Fruit fly (Drosophila melanogaster): Measurements from ENCODE around the gene CG34417.

CG34417 gene

dm6 chrX:6540215-6540821, at the start of gene CG34417:
TSS of gene CG34417 (plus strand) at chrX:6540771.
- TF ChIP-seq Myc (optimal IDR thresholded peaks at IDR 0.05) (no peak), insv (optimal IDR thresholded peaks at IDR 0.05) (no peak), Sin3A (optimal IDR thresholded peaks at IDR 0.05) (no peak)

DNA sequence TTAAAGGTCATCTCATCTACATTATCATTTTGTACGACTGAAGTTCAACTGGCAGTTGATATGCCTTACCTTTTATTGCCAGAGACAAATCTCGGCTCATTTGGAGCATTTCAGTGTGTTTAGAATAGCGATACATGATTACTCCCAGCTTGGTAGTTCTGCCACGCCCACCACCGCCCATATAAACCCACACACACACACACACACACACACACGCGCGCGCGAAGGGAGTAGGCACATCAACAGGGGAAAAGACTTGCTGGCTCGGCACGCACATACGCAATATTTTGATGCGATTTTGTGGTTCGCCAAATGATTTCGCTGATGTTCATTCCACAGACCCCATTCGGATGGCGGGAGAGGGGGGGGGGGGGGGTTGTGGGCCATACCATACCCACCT, 27.4 kb upstream of the CG34417 start:
- TF ChIP-seq ttk (optimal IDR thresholded peaks at IDR 0.05) = no peak
- no peak for TF ChIP-seq Sin3A (optimal IDR thresholded peaks at IDR 0.05)
- no peak for TF ChIP-seq psq (optimal IDR thresholded peaks at IDR 0.05)
- no peak for TF ChIP-seq Myc (optimal IDR thresholded peaks at IDR 0.05)
- no peak for TF ChIP-seq h (optimal IDR thresholded peaks at IDR 0.05)
- no peak for TF ChIP-seq insv (optimal IDR thresholded peaks at IDR 0.05)

- TF ChIP-seq Myc (optimal IDR thresholded peaks at IDR 0.05) = no peak
- no peak for TF ChIP-seq Sin3A (optimal IDR thresholded peaks at IDR 0.05)
- TF ChIP-seq psq (optimal IDR thresholded peaks at IDR 0.05) = no peak
- no peak for TF ChIP-seq h (optimal IDR thresholded peaks at IDR 0.05)
These were observed 16.4 kb upstream of the CG34417 start, which contains the start of the genes CG42340 and CG3918 for dm6 chrX:6524217-6524616. TSS of gene CG42340 (minus strand) at chrX:6524323. TSS of gene CG3918 (plus strand) at chrX:6524464.

dm6 chrX:6527680-6528079, 12.9 kb upstream of the CG34417 start, which contains the start of gene CG3342:
TSS of gene CG3342 (minus strand) at chrX:6527888.
- TF ChIP-seq psq (optimal IDR thresholded peaks at IDR 0.05) = no peak
- no peak for TF ChIP-seq Sin3A (optimal IDR thresholded peaks at IDR 0.05)
- TF ChIP-seq insv (optimal IDR thresholded peaks at IDR 0.05) = no peak
- TF ChIP-seq ttk (optimal IDR thresholded peaks at IDR 0.05) = no peak
- no peak for TF ChIP-seq h (optimal IDR thresholded peaks at IDR 0.05)
- TF ChIP-seq Myc (optimal IDR thresholded peaks at IDR 0.05) = no peak

dm6 chrX:6528508-6528998, 12.0 kb upstream of the CG34417 start, which contains the start of gene Agxt:
TSS of gene Agxt (plus strand) at chrX:6528948.
- TF ChIP-seq h (optimal IDR thresholded peaks at IDR 0.05) (no peak), Sin3A (optimal IDR thresholded peaks at IDR 0.05) (no peak), Myc (optimal IDR thresholded peaks at IDR 0.05) (no peak)

- TF ChIP-seq ttk (optimal IDR thresholded peaks at IDR 0.05) = no peak
- TF ChIP-seq psq (optimal IDR thresholded peaks at IDR 0.05) = no peak
- no peak for TF ChIP-seq insv (optimal IDR thresholded peaks at IDR 0.05)
- no peak for TF ChIP-seq Myc (optimal IDR thresholded peaks at IDR 0.05)
- no peak for TF ChIP-seq h (optimal IDR thresholded peaks at IDR 0.05)
- no peak for TF ChIP-seq Sin3A (optimal IDR thresholded peaks at IDR 0.05)
These were observed 11.3 kb upstream of the CG34417 start for dm6 chrX:6529179-6529766.

DNA sequence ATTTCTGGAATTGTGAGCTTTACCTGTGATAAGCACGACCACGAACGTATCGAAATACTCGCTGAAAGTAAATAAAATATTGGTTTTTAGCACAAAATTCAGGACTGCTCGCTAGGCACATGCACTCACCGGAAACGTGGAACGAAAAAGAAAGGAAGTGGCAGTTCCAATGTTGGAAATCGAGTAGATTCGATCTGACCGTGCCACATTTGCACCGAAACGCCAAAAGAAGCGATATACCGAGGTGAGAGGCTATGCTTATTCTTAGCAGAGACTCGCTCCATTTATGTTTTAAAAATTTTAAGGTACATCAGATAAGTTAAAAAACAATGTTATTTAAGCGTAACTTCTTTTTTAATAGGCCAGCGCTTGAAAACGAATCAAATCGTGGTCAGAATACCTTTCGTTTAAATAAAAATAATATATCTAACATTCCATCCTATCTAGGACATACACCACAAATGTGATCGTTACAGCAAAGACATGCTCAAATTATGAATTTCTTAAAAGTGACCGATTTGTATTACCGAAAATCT, 7.4 kb upstream of the CG34417 start, which contains the start of gene RpL7A:
Gene RpL7A, minus strand, starts transcription at position 248 of the 536 bp plus-strand sequence.
- TF ChIP-seq Sin3A (optimal IDR thresholded peaks at IDR 0.05) = no peak
- no peak for TF ChIP-seq psq (optimal IDR thresholded peaks at IDR 0.05)
- no peak for TF ChIP-seq ttk (optimal IDR thresholded peaks at IDR 0.05)
- TF ChIP-seq h (optimal IDR thresholded peaks at IDR 0.05) = no peak
- TF ChIP-seq insv (optimal IDR thresholded peaks at IDR 0.05) = no peak
- TF ChIP-seq Myc (optimal IDR thresholded peaks at IDR 0.05) = no peak

DNA sequence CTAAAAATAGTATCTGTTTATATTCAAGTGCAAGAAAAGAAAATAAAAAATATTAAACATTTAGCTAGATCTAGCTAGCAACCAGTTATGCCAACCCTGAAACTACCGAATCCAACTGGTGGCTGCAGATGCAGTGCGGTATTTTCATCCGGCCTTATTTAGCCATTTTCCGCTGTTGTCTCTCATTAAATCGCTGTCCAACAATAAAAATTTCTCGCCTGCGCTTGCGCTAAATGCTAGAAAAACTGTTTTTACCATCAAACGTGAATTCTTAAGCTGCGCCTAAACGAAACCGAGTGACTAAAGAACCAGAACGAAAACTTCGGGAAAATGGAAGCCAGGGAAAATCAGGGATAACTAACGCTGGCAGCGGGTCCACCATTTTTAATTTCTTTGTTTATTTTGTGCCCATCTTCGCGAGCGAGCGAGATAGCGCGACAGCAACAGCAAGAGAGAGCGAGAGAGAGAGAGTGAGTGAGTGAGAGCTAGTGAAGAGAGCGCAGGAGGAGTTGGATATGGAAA, 6.7 kb upstream of the CG34417 start, which contains the start of gene dx:
Gene dx, plus strand, starts transcription at position 164 of the 522 bp plus-strand sequence.
- TF ChIP-seq insv (optimal IDR thresholded peaks at IDR 0.05) (no peak), h (optimal IDR thresholded peaks at IDR 0.05) (no peak), Sin3A (optimal IDR thresholded peaks at IDR 0.05) (no peak), ttk (optimal IDR thresholded peaks at IDR 0.05) (no peak), Myc (optimal IDR thresholded peaks at IDR 0.05) (no peak), psq (optimal IDR thresholded peaks at IDR 0.05) (no peak)

DNA sequence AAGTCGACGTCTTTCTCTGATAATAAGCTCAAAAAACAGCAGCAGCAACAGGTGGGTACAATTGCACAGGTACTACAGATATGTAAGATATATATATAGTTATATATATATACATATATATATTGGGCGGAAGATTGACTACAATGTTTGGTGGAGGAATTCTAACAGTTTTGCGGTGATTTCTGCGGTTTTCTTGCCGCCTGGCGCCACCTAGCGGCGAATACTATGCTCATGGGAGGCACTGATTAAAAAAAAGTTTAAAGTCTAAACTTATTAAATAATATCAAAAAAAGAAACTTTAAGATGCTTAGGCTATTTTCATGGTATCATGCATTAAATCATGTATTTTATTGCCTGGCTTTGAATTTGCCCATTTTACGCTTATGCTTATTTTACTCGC, 706 bp downstream of the CG34417 start:
- no peak for TF ChIP-seq insv (optimal IDR thresholded peaks at IDR 0.05)
- TF ChIP-seq Myc (optimal IDR thresholded peaks at IDR 0.05) = no peak
- TF ChIP-seq ttk (optimal IDR thresholded peaks at IDR 0.05) = no peak
- TF ChIP-seq h (optimal IDR thresholded peaks at IDR 0.05) = no peak

DNA sequence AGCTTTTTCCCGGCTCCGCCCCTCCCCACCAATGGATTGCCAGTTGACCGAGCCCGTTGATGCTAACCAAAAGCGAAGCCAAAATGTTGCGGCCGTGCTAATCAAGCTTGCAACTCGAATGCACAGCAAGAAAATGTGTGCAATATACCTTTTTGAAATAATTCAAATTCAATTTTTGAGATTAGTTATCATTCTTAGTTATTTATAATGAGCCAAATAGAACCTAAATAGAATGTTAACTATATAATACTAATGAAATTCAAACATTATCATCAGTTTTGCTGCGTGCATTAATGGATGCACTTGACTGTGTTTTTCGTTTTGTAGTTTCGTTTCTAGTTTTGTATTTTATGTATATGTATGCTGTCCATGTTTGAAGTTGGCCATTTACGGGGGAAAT, 1.8 kb downstream of the CG34417 start:
- TF ChIP-seq Myc (optimal IDR thresholded peaks at IDR 0.05) (no peak), psq (optimal IDR thresholded peaks at IDR 0.05) (no peak)

- no peak for TF ChIP-seq ttk (optimal IDR thresholded peaks at IDR 0.05)
- no peak for TF ChIP-seq h (optimal IDR thresholded peaks at IDR 0.05)
- TF ChIP-seq Sin3A (optimal IDR thresholded peaks at IDR 0.05) = no peak
- no peak for TF ChIP-seq Myc (optimal IDR thresholded peaks at IDR 0.05)
- no peak for TF ChIP-seq insv (optimal IDR thresholded peaks at IDR 0.05)
- no peak for TF ChIP-seq psq (optimal IDR thresholded peaks at IDR 0.05)
These were observed 3.1 kb downstream of the CG34417 start for dm6 chrX:6543569-6544173.

dm6 chrX:6545862-6546270, 5.3 kb downstream of the CG34417 start:
- no peak for TF ChIP-seq insv (optimal IDR thresholded peaks at IDR 0.05)
- no peak for TF ChIP-seq Myc (optimal IDR thresholded peaks at IDR 0.05)
- no peak for TF ChIP-seq Sin3A (optimal IDR thresholded peaks at IDR 0.05)

All from Kc167 (cell line).